Worm (Caenorhabditis elegans): Measurements from ENCODE around the gene str-97.

str-97 gene

DNA sequence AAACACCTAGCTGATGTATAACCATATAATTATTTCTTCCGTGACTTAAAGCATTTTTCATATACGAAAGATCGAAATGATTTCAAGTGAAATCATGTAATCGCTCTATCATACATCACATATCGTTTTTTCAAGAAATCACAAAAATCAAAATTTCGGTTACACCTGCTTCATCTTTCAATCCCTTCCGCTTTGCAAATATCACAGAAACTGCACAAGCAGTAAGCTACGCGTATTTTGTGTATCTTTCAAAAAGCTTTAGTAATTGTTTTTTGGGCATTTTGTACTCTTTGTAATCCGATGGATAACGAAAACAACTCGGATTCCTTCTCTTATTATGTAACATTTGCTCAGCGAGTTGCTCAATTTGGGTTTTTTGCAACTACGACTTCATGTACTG lies 39.6 kb downstream of the str-97 start, which contains the start of gene str-25:
str-25 (plus strand) TSS at position 301 of the 400 bp plus-strand sequence.
- TF ChIP-seq fax-1 (tag; optimal IDR thresholded peaks at IDR 0.05) (no peak), pag-3 (tag; optimal IDR thresholded peaks at IDR 0.05; ENCODE audit: borderline replicate concordance) (no peak), Y22D7AL.16 (tag; optimal IDR thresholded peaks at IDR 0.05) (no peak), ref-2 (tag; optimal IDR thresholded peaks at IDR 0.05) (no peak), ceh-19 (GFP tag; optimal IDR thresholded peaks at IDR 0.05) (no peak), sox-4 (tag; optimal IDR thresholded peaks at IDR 0.05) (no peak), ama-1 (optimal IDR thresholded peaks at IDR 0.05) (no peak), ceh-18 (tag; optimal IDR thresholded peaks at IDR 0.05) (no peak), che-1 (tag; optimal IDR thresholded peaks at IDR 0.05) (no peak), ttx-3 (tag; optimal IDR thresholded peaks at IDR 0.05) (no peak), ceh-24 (tag; optimal IDR thresholded peaks at IDR 0.05) (no peak), gmeb-2 (tag; optimal IDR thresholded peaks at IDR 0.05) (no peak), pha-2 (tag; optimal IDR thresholded peaks at IDR 0.05) (no peak), C08G9.2 (tag; optimal IDR thresholded peaks at IDR 0.05) (no peak), hlh-6 (tag; optimal IDR thresholded peaks at IDR 0.05) (no peak), nhr-232 (tag; optimal IDR thresholded peaks at IDR 0.05) (no peak), hlh-30 (tag; optimal IDR thresholded peaks at IDR 0.05; ENCODE audit: insufficient read depth) (no peak), hlh-13 (GFP tag; optimal IDR thresholded peaks at IDR 0.05) (no peak), ceh-2 (tag; optimal IDR thresholded peaks at IDR 0.05) (no peak)

DNA sequence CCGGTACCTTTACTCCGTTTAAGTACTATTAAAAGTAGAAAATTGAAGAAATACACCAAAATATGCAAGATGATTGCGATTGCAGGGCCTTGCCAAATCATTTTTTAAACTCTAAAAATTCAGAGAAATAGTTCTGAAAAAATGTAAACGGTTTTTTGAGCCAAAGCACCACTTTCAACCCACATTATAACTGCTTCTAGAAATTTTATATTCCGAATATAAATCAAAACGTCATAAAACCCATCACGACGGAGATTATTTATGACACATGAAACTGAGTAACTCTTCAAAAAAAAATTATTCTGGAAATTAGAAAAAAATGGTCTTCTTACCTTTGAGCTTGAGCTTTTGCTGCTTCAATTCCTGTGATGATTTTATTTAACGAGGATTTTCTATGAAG lies 40.8 kb downstream of the str-97 start, which contains the start of gene srxa-16:
srxa-16 (minus strand) TSS at position 101 of the 400 bp plus-strand sequence.
- TF ChIP-seq C08G9.2 (tag; optimal IDR thresholded peaks at IDR 0.05), result no peak
- no peak for TF ChIP-seq pros-1 (tag; optimal IDR thresholded peaks at IDR 0.05)
- TF ChIP-seq K02D7.2 (tag; optimal IDR thresholded peaks at IDR 0.05), result no peak
- no peak for TF ChIP-seq ceh-6 (GFP tag; optimal IDR thresholded peaks at IDR 0.05)
- TF ChIP-seq ceh-45 (GFP tag; IDR thresholded peaks at IDR 0.05), result no peak
- no peak for TF ChIP-seq fkh-10 (GFP tag; optimal IDR thresholded peaks at IDR 0.05)
- no peak for TF ChIP-seq tbx-2 (tag; optimal IDR thresholded peaks at IDR 0.05)
- TF ChIP-seq ceh-48 (tag; optimal IDR thresholded peaks at IDR 0.05), result no peak
- no peak for TF ChIP-seq hlh-6 (tag; optimal IDR thresholded peaks at IDR 0.05)
- TF ChIP-seq npax-4 (tag; optimal IDR thresholded peaks at IDR 0.05), result no peak
- TF ChIP-seq tbx-7 (tag; optimal IDR thresholded peaks at IDR 0.05), result no peak
- no peak for TF ChIP-seq lin-11 (tag; optimal IDR thresholded peaks at IDR 0.05)
- no peak for TF ChIP-seq sdc-2 (tag; optimal IDR thresholded peaks at IDR 0.05)
- no peak for TF ChIP-seq hlh-8 (tag; optimal IDR thresholded peaks at IDR 0.05)
- no peak for TF ChIP-seq ceh-24 (tag; optimal IDR thresholded peaks at IDR 0.05)
- no peak for TF ChIP-seq F13H6.1 (tag; optimal IDR thresholded peaks at IDR 0.05)
- TF ChIP-seq nfya-1 (tag; optimal IDR thresholded peaks at IDR 0.05), result no peak
- TF ChIP-seq pha-4 (tag; optimal IDR thresholded peaks at IDR 0.05), result no peak

Data from whole organism, late embryonic.